Fruit fly (Drosophila melanogaster) whole organism, prepupa: ENCODE measurements around the gene Rab30.

Experiments
- Eip93F ChIP-seq: fragments of 200-800 bp; sonication (Bioruptor generic); optimal IDR thresholded peaks from 2 replicates; lab custom pipeline; 2016; ENCODE audit warnings: missing biosample characterization, mild to moderate bottlenecking, missing genetic modification characterization
- Ets21C ChIP-seq: fragments of 200-800 bp; sonication (Bioruptor generic); optimal IDR thresholded peaks from 3 replicates; lab custom pipeline; 2016; ENCODE audit warnings: missing biosample characterization, missing genetic modification characterization
- Hr39 ChIP-seq: fragments of 200-800 bp; sonication (Bioruptor generic); optimal IDR thresholded peaks from 2 replicates; lab custom pipeline; 2016; ENCODE audit warnings: missing biosample characterization, missing genetic modification characterization
- Sox14 ChIP-seq: fragments of 200-800 bp; sonication (Bioruptor generic); optimal IDR thresholded peaks from 3 replicates; lab custom pipeline; 2016; ENCODE audit warnings: missing biosample characterization, missing genetic modification characterization
- acj6 ChIP-seq: fragments of 200-800 bp; sonication (Bioruptor generic); optimal IDR thresholded peaks from 3 replicates; lab custom pipeline; 2016; ENCODE audit warnings: missing biosample characterization, missing genetic modification characterization
- fd85E ChIP-seq: fragments of 200-800 bp; sonication (Bioruptor generic); optimal IDR thresholded peaks from 3 replicates; lab custom pipeline; 2016; ENCODE audit warnings: missing biosample characterization, missing genetic modification characterization
- salr ChIP-seq, 2 experiments: fragments of 200-800 bp; sonication (Bioruptor generic); optimal IDR thresholded peaks; 3 replicates each; lab custom pipeline; 2016 to 2018; ENCODE audit warnings: missing biosample characterization in 2 of 2, missing genetic modification characterization in 2 of 2, mild to moderate bottlenecking in 1 of 2

- TF ChIP-seq salr (GFP tag; optimal IDR thresholded peaks at IDR 0.05; lab: Kevin White, UChicago), result no peak
- no peak for TF ChIP-seq Eip93F (GFP tag; lab: Kevin White, UChicago)
- TF ChIP-seq Sox14, result no peak
- no peak for TF ChIP-seq Hr39 (GFP tag; lab: Kevin White, UChicago)
- no peak for TF ChIP-seq acj6
- TF ChIP-seq fd85E, result no peak
- no peak for TF ChIP-seq Ets21C (GFP tag; lab: Kevin White, UChicago)
These were observed 6.3 kb upstream of the Rab30 start for dm6 chr2L:7038404-7039341.
